Fruit fly (Drosophila melanogaster) whole organism, embryonic: ENCODE data around the gene RpL24-like.

Experiments
- Atf6 ChIP-seq: fragments of 200-800 bp; sonication (Bioruptor generic); IDR thresholded peaks from 2 replicates; pipeline ENCODE4 v1.3.6; 2022; ENCODE audit warnings: missing biosample characterization, missing genetic modification characterization
- BtbVII ChIP-seq: fragments of 200-800 bp; sonication (Bioruptor generic); optimal IDR thresholded peaks from 3 replicates; lab custom pipeline; 2017; ENCODE audit warnings: missing biosample characterization, mild to moderate bottlenecking, missing genetic modification characterization
- C15 ChIP-seq: fragments of 200-800 bp; sonication (Bioruptor generic); IDR thresholded peaks from 3 replicates; pipeline ENCODE4 v1.3.6; 2022; ENCODE audit warnings: missing biosample characterization, missing genetic modification characterization
- CG10321 ChIP-seq: fragments of 200-800 bp; sonication (Bioruptor generic); IDR thresholded peaks from 2 replicates; pipeline ENCODE4 v1.3.6; 2022; ENCODE audit warnings: missing biosample characterization, missing genetic modification characterization
- CG13123 ChIP-seq: fragments of 200-800 bp; sonication (Bioruptor generic); optimal IDR thresholded peaks from 2 replicates; lab custom pipeline; 2016; ENCODE audit warnings: missing biosample characterization, missing genetic modification characterization
- CG13296 ChIP-seq: fragments of 200-800 bp; sonication (Bioruptor generic); optimal IDR thresholded peaks from 3 replicates; lab custom pipeline; 2018; ENCODE audit warnings: missing biosample characterization, mild to moderate bottlenecking, missing genetic modification characterization
- CG15479 ChIP-seq: fragments of 200-800 bp; sonication (Bioruptor generic); optimal IDR thresholded peaks from 3 replicates; lab custom pipeline; 2019; ENCODE audit warnings: missing biosample characterization, mild to moderate bottlenecking, missing genetic modification characterization, moderate library complexity
- CG15696 ChIP-seq: fragments of 200-800 bp; sonication (Bioruptor generic); optimal IDR thresholded peaks from 2 replicates; lab custom pipeline; 2019; ENCODE audit warnings: missing biosample characterization, mild to moderate bottlenecking, missing genetic modification characterization, moderate library complexity
- CG17328 ChIP-seq: fragments of 200-800 bp; sonication (Bioruptor generic); IDR thresholded peaks from 2 replicates; pipeline ENCODE4 v1.3.6; 2022; ENCODE audit warnings: missing biosample characterization, missing genetic modification characterization
- CG2712 ChIP-seq: fragments of 200-800 bp; optimal IDR thresholded peaks from 3 replicates; lab custom pipeline; 2019; ENCODE audit warnings: missing biosample characterization, mild to moderate bottlenecking, missing genetic modification characterization, moderate library complexity
- CG3838 ChIP-seq: fragments of 200-800 bp; sonication (Bioruptor generic); optimal IDR thresholded peaks from 3 replicates; lab custom pipeline; 2016; ENCODE audit warnings: missing biosample characterization, missing genetic modification characterization
- CG4730 ChIP-seq: fragments of 200-800 bp; sonication (Bioruptor generic); IDR thresholded peaks from 2 replicates; pipeline ENCODE4 v1.3.6; 2022; ENCODE audit warnings: missing biosample characterization, missing genetic modification characterization
- CG6689 ChIP-seq: fragments of 200-800 bp; sonication (Bioruptor generic); IDR thresholded peaks from 2 replicates; pipeline ENCODE4 v1.3.6; 2022; ENCODE audit warnings: missing biosample characterization, missing genetic modification characterization
- CG7372 ChIP-seq: fragments of 200-800 bp; sonication (Bioruptor generic); IDR thresholded peaks from 2 replicates; pipeline ENCODE4 v1.3.6; 2022; ENCODE audit warnings: missing biosample characterization, missing genetic modification characterization
- CG8944 ChIP-seq: fragments of 200-800 bp; sonication (Bioruptor generic); optimal IDR thresholded peaks from 3 replicates; lab custom pipeline; 2016; ENCODE audit warnings: missing biosample characterization, missing genetic modification characterization
- CHES-1-like ChIP-seq: fragments of 200-800 bp; sonication (Bioruptor generic); optimal IDR thresholded peaks from 2 replicates; lab custom pipeline; 2016; ENCODE audit warnings: missing biosample characterization, missing genetic modification characterization
- Dbx ChIP-seq: fragments of 200-800 bp; sonication (Bioruptor generic); IDR thresholded peaks from 3 replicates; pipeline ENCODE4 v1.3.6; 2022; ENCODE audit warnings: missing biosample characterization, missing genetic modification characterization
- Doc3 ChIP-seq: fragments of 200-800 bp; sonication (Bioruptor generic); IDR thresholded peaks from 3 replicates; pipeline ENCODE4 v1.3.6; 2022; ENCODE audit warnings: missing biosample characterization, missing genetic modification characterization; ENCODE audit not compliant: partially characterized antibody
- Drgx ChIP-seq: fragments of 200-800 bp; sonication (Bioruptor generic); IDR thresholded peaks from 2 replicates; pipeline ENCODE4 v1.3.6; 2022; ENCODE audit warnings: missing biosample characterization, missing genetic modification characterization
- ERR ChIP-seq: fragments of 200-800 bp; sonication (Bioruptor generic); optimal IDR thresholded peaks from 2 replicates; lab custom pipeline; 2016; ENCODE audit warnings: missing biosample characterization, missing genetic modification characterization
- Fer3 ChIP-seq: fragments of 200-800 bp; sonication (Bioruptor generic); optimal IDR thresholded peaks from 2 replicates; lab custom pipeline; 2018; ENCODE audit warnings: missing biosample characterization, mild to moderate bottlenecking, missing genetic modification characterization, moderate library complexity
- HLH4C ChIP-seq: fragments of 200-800 bp; sonication (Bioruptor generic); IDR thresholded peaks from 3 replicates; pipeline ENCODE4 v1.3.6; 2022; ENCODE audit warnings: missing biosample characterization, missing genetic modification characterization; ENCODE audit not compliant: partially characterized antibody
- HLHmδ ChIP-seq: fragments of 200-800 bp; sonication (Bioruptor generic); optimal IDR thresholded peaks from 2 replicates; lab custom pipeline; 2018; ENCODE audit warnings: missing biosample characterization, mild to moderate bottlenecking, missing genetic modification characterization, moderate library complexity
- Hr39 ChIP-seq: fragments of >200 bp; optimal IDR thresholded peaks from 2 replicates; lab custom pipeline; 2017
- Mad ChIP-seq: fragments of 200-800 bp; sonication (Bioruptor generic); optimal IDR thresholded peaks from 2 replicates; lab custom pipeline; 2016; ENCODE audit warnings: missing biosample characterization, missing genetic modification characterization
- Myb ChIP-seq: fragments of 200-800 bp; sonication (Bioruptor generic); optimal IDR thresholded peaks from 2 replicates; lab custom pipeline; 2016; ENCODE audit warnings: missing biosample characterization, missing genetic modification characterization
- Nf-YA ChIP-seq: fragments of 200-800 bp; sonication (Bioruptor generic); IDR thresholded peaks from 2 replicates; pipeline ENCODE4 v1.3.6; 2022; ENCODE audit warnings: missing biosample characterization, missing genetic modification characterization
- Nf-YC ChIP-seq: fragments of 200-800 bp; optimal IDR thresholded peaks from 3 replicates; lab custom pipeline; 2019; ENCODE audit warnings: missing biosample characterization, mild to moderate bottlenecking, missing genetic modification characterization, moderate library complexity
- PHDP ChIP-seq: fragments of 200-800 bp; sonication (Bioruptor generic); optimal IDR thresholded peaks from 3 replicates; lab custom pipeline; 2018; ENCODE audit warnings: missing biosample characterization, mild to moderate bottlenecking, missing genetic modification characterization, moderate library complexity
- TFAM ChIP-seq: fragments of 200-800 bp; sonication (Bioruptor generic); optimal IDR thresholded peaks from 2 replicates; lab custom pipeline; 2017; ENCODE audit warnings: missing biosample characterization, missing genetic modification characterization, inconsistent platforms
- Taf1 ChIP-seq: fragments of 200-800 bp; sonication (Bioruptor generic); IDR thresholded peaks from 2 replicates; pipeline ENCODE4 v1.3.6; 2022; ENCODE audit warnings: missing biosample characterization, missing genetic modification characterization
- Vsx1 ChIP-seq: fragments of 200-800 bp; sonication (Bioruptor generic); optimal IDR thresholded peaks from 2 replicates; lab custom pipeline; 2017; ENCODE audit warnings: missing biosample characterization, mild to moderate bottlenecking, missing genetic modification characterization, missing genetic modification reagents
- ac ChIP-seq: fragments of 200-800 bp; sonication (Bioruptor generic); optimal IDR thresholded peaks from 3 replicates; lab custom pipeline; 2017; ENCODE audit warnings: missing biosample characterization, mild to moderate bottlenecking, missing genetic modification characterization
- al ChIP-seq: fragments of 200-800 bp; sonication (Bioruptor generic); IDR thresholded peaks from 2 replicates; pipeline ENCODE4 v1.3.6; 2022; ENCODE audit warnings: missing biosample characterization, missing genetic modification characterization
- ap ChIP-seq: fragments of 200-800 bp; sonication (Bioruptor generic); IDR thresholded peaks from 2 replicates; pipeline ENCODE4 v1.3.6; 2022; ENCODE audit warnings: missing biosample characterization, missing genetic modification characterization
- ara ChIP-seq: fragments of 200-800 bp; sonication (Bioruptor generic); IDR thresholded peaks from 2 replicates; pipeline ENCODE4 v1.3.6; 2022; ENCODE audit warnings: missing biosample characterization, missing genetic modification characterization
- bbx ChIP-seq: fragments of 200-800 bp; sonication (Bioruptor generic); IDR thresholded peaks from 2 replicates; pipeline ENCODE4 v1.3.6; 2022; ENCODE audit warnings: missing biosample characterization, missing genetic modification characterization; ENCODE audit not compliant: partially characterized antibody
- cad ChIP-seq: fragments of >200 bp; optimal IDR thresholded peaks from 2 replicates; lab custom pipeline; 2017; ENCODE audit warnings: missing biosample characterization, missing genetic modification characterization
- chn ChIP-seq: fragments of 200-800 bp; sonication (Bioruptor generic); optimal IDR thresholded peaks from 2 replicates; lab custom pipeline; 2016; ENCODE audit warnings: missing biosample characterization, missing genetic modification characterization
- corto ChIP-seq: fragments of 200-800 bp; sonication (Bioruptor generic); optimal IDR thresholded peaks from 2 replicates; lab custom pipeline; 2016; ENCODE audit warnings: missing biosample characterization, mild to moderate bottlenecking, missing genetic modification characterization, moderate library complexity
- croc ChIP-seq: fragments of 200-800 bp; sonication (Bioruptor generic); conservative IDR thresholded peaks from 3 replicates; pipeline ENCODE4 v1.3.6; 2022; ENCODE audit warnings: missing biosample characterization, missing genetic modification characterization
- crp ChIP-seq, 2 experiments: fragments of 200-800 bp; sonication (Bioruptor generic); optimal IDR thresholded peaks; 2 replicates in 1 of 2; 3 replicates in 1 of 2; lab custom pipeline; 2017; ENCODE audit warnings: missing biosample characterization in 2 of 2, missing genetic modification characterization in 2 of 2, mild to moderate bottlenecking in 1 of 2, moderate library complexity in 1 of 2
- dmrt99B ChIP-seq: fragments of 200-800 bp; sonication (Bioruptor generic); optimal IDR thresholded peaks from 2 replicates; lab custom pipeline; 2018; ENCODE audit warnings: missing biosample characterization, mild to moderate bottlenecking, missing genetic modification characterization, moderate library complexity
- fd64A ChIP-seq: fragments of 200-800 bp; sonication (Bioruptor generic); optimal IDR thresholded peaks from 3 replicates; lab custom pipeline; 2018; ENCODE audit warnings: missing biosample characterization, mild to moderate bottlenecking, missing genetic modification characterization
- hb ChIP-seq: fragments of 200-800 bp; sonication (Bioruptor generic); IDR thresholded peaks from 3 replicates; pipeline ENCODE4 v1.3.6; 2022; ENCODE audit warnings: missing biosample characterization, missing genetic modification characterization; ENCODE audit not compliant: partially characterized antibody
- insv ChIP-seq, 2 experiments: fragments of 200-800 bp; sonication (Bioruptor generic); optimal IDR thresholded peaks; 3 replicates each; lab custom pipeline; 2016 to 2018; ENCODE audit warnings: missing biosample characterization in 2 of 2, missing genetic modification characterization in 2 of 2
- jigr1 ChIP-seq: fragments of 200-800 bp; sonication (Bioruptor generic); IDR thresholded peaks from 3 replicates; pipeline ENCODE4 v1.3.6; 2022; ENCODE audit warnings: missing biosample characterization, missing genetic modification characterization
- lmd ChIP-seq: fragments of 200-800 bp; sonication (Bioruptor generic); IDR thresholded peaks from 2 replicates; pipeline ENCODE4 v1.3.6; 2022; ENCODE audit warnings: missing biosample characterization, missing genetic modification characterization
- mirr ChIP-seq: fragments of 200-800 bp; sonication (Bioruptor generic); optimal IDR thresholded peaks from 3 replicates; lab custom pipeline; 2018; ENCODE audit warnings: missing biosample characterization, mild to moderate bottlenecking, missing genetic modification characterization
- org-1 ChIP-seq: fragments of 200-800 bp; sonication (Bioruptor generic); optimal IDR thresholded peaks from 2 replicates; lab custom pipeline; 2017; ENCODE audit warnings: missing biosample characterization, missing genetic modification characterization
- pzg ChIP-seq: fragments of 200-800 bp; sonication (Bioruptor generic); optimal IDR thresholded peaks from 3 replicates; lab custom pipeline; 2018; ENCODE audit warnings: missing biosample characterization, mild to moderate bottlenecking, missing genetic modification characterization, moderate library complexity

Gene RpL24-like

dm6 chr3R:11421643-11422122, 9.7 kb downstream of the RpL24-like start, which contains the start of the genes ninaG and Sptz (continued):
- TF ChIP-seq BtbVII (GFP tag; lab: Kevin White, UChicago) (peak; percentile 74), CG13123 (GFP tag; lab: Kevin White, UChicago) (peak; percentile 91), Taf1 (GFP tag; lab: Robert Waterston, UW) (peak; percentile 90), Vsx1 (GFP tag; lab: Kevin White, UChicago) (no peak), ara (peak; percentile 91), bbx (no peak), C15 (peak; percentile 81; the same call in 1 of the 3 replicates), ac (GFP tag; lab: Kevin White, UChicago) (peak; percentile 53), jigr1 (GFP tag; lab: Robert Waterston, UW) (peak; percentile 90), Dbx (GFP tag; lab: Robert Waterston, UW) (peak; percentile 96), crp (GFP tag; optimal IDR thresholded peaks at IDR 0.05; lab: Kevin White, UChicago) (peak in 1 of 2 experiments; percentile 78), Doc3 (no peak), Mad (GFP tag; lab: Kevin White, UChicago) (peak; percentile 95), ap (GFP tag; lab: Robert Waterston, UW) (peak; percentile 93), Hr39 (no peak), chn (GFP tag; lab: Kevin White, UChicago) (peak; percentile 97), pzg (GFP tag; lab: Kevin White, UChicago) (peak; percentile 56), hb (GFP tag; lab: Robert Waterston, UW) (no peak), mirr (peak; percentile 11), ERR (GFP tag; lab: Kevin White, UChicago) (peak; percentile 89), Myb (GFP tag; lab: Kevin White, UChicago) (peak; percentile 79), CG4730 (GFP tag; lab: Robert Waterston, UW) (peak; percentile 95), Nf-YC (tag; lab: Kevin White, UChicago) (no peak), CG6689 (GFP tag; lab: Robert Waterston, UW) (peak; percentile 97), org-1 (GFP tag; lab: Kevin White, UChicago) (peak; percentile 78), insv (GFP tag; optimal IDR thresholded peaks at IDR 0.05; lab: Kevin White, UChicago) (peak in 1 of 2 experiments; percentile 16), Atf6 (GFP tag; lab: Robert Waterston, UW) (peak; percentile 92), HLHmδ (no peak), CG2712 (tag; lab: Kevin White, UChicago) (peak; percentile 94), Fer3 (tag; lab: Kevin White, UChicago) (peak; percentile 91), PHDP (tag; lab: Kevin White, UChicago) (no peak), croc (GFP tag; lab: Robert Waterston, UW) (peak; percentile 94), CHES-1-like (GFP tag; lab: Kevin White, UChicago) (peak; percentile 93), lmd (GFP tag; lab: Robert Waterston, UW) (peak; percentile 97), CG15479 (GFP tag; lab: Kevin White, UChicago) (peak; percentile 30), dmrt99B (tag; lab: Kevin White, UChicago) (no peak), corto (GFP tag; lab: Kevin White, UChicago) (no peak), CG3838 (peak; percentile 89), CG17328 (GFP tag; lab: Robert Waterston, UW) (peak; percentile 93), cad (GFP tag; lab: Kevin White, UChicago) (no peak), CG10321 (peak; percentile 66), CG7372 (GFP tag; lab: Robert Waterston, UW) (peak; percentile 93), CG13296 (GFP tag; lab: Kevin White, UChicago) (peak; percentile 70), CG15696 (tag; lab: Kevin White, UChicago) (peak; percentile 93), CG8944 (GFP tag; lab: Kevin White, UChicago) (peak; percentile 96), al (GFP tag; lab: Robert Waterston, UW) (peak; percentile 94), HLH4C (GFP tag; lab: Robert Waterston, UW) (peak; percentile 30; the same call in 1 of the 3 replicates), Nf-YA (GFP tag; lab: Robert Waterston, UW) (peak; percentile 87), TFAM (GFP tag; lab: Kevin White, UChicago) (peak; percentile 61), fd64A (GFP tag; lab: Kevin White, UChicago) (peak; percentile 21), Drgx (GFP tag; lab: Robert Waterston, UW) (peak; percentile 93)
